Worm (Caenorhabditis elegans): ENCODE results near the gene cyp-35A1.

cyp-35A1 gene

DNA sequence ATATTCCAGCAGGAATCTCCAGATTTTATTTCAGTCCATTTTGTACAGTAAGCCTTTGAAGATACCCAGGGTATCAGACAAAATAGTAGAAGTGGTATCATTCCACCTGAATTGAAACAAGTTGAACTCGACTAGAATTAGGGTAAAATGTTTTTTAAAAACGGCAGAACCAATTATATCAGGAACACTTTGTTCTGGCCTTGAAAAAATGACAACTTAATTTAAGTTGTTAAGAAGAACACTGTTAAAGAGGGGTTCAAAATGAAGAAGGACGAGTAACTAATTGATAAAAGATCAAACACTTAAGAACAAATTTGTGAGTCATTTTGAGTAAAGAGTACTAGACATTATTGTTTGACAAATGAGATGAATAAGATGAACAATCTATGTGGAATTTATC is 40.7 kb downstream of the cyp-35A1 start, which contains the start of gene lmd-4:
Gene lmd-4, minus strand, starts transcription at position 101 of the 400 bp plus-strand sequence.
- TF ChIP-seq lag-1 (GFP tag; IDR thresholded peaks at IDR 0.05) (no peak), mel-28 (tag; optimal IDR thresholded peaks at IDR 0.05; ENCODE audit: borderline replicate concordance) (no peak), aptf-3 (GFP tag; IDR thresholded peaks at IDR 0.05) (no peak), cebp-2 (GFP tag; IDR thresholded peaks at IDR 0.05) (no peak), ceh-40 (GFP tag; IDR thresholded peaks at IDR 0.05) (no peak), attf-6 (GFP tag; IDR thresholded peaks at IDR 0.05) (no peak), lsy-27 (tag; optimal IDR thresholded peaks at IDR 0.05; ENCODE audit: borderline replicate concordance, insufficient read depth) (no peak), dpff-1 (tag; optimal IDR thresholded peaks at IDR 0.05) (no peak), Y79H2A.3 (GFP tag; conservative IDR thresholded peaks at IDR 0.05) (no peak), B0336.3 (GFP tag; IDR thresholded peaks at IDR 0.05) (no peak), K11D2.4 (GFP tag; IDR thresholded peaks at IDR 0.05) (no peak), pbrm-1 (GFP tag; IDR thresholded peaks at IDR 0.05) (no peak), lsl-1 (GFP tag; optimal IDR thresholded peaks at IDR 0.05) (no peak), B0019.2 (GFP tag; conservative IDR thresholded peaks at IDR 0.05) (no peak), ztf-28 (GFP tag; IDR thresholded peaks at IDR 0.05) (no peak), sdz-38 (tag; optimal IDR thresholded peaks at IDR 0.05) (no peak)

DNA sequence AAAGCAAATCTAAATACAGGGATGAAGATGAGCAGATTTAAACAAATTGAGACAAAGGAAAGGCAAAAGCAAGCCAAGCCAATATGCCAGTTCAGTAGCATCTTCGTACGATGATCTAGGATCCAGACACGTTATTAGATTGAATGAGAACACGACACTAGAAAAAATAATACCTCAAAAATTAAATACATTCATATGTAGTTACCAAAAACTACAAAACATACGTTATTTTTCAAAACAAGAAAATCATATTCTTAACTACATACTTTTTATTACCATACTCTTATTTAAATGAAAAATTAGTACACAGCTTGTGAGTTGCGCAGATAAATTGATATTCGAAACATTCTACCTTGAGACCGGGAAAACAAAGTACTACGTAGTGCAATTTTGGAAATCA is 48.3 kb downstream of the cyp-35A1 start, which contains the start of gene srx-6:
Gene srx-6, minus strand, starts transcription at position 101 of the 400 bp plus-strand sequence.
- no peak for TF ChIP-seq ets-4 (GFP tag; optimal IDR thresholded peaks at IDR 0.05)
- no peak for TF ChIP-seq F33H1.4 (GFP tag; IDR thresholded peaks at IDR 0.05)
- no peak for TF ChIP-seq snpc-1.3 (tag; optimal IDR thresholded peaks at IDR 0.05; ENCODE audit: insufficient read depth)
- no peak for TF ChIP-seq ztf-25 (GFP tag; IDR thresholded peaks at IDR 0.05)
- no peak for TF ChIP-seq nfya-2 (GFP tag; IDR thresholded peaks at IDR 0.05)
- no peak for TF ChIP-seq hmg-1.2 (GFP tag; IDR thresholded peaks at IDR 0.05)
- TF ChIP-seq lin-26 (GFP tag; IDR thresholded peaks at IDR 0.05) = no peak
- TF ChIP-seq die-1 (tag; optimal IDR thresholded peaks at IDR 0.05) = no peak
- no peak for TF ChIP-seq F39B2.1 (GFP tag; IDR thresholded peaks at IDR 0.05)
- TF ChIP-seq rec-8 (tag; optimal IDR thresholded peaks at IDR 0.05) = no peak
